Worm (Caenorhabditis elegans): ENCODE measurements around the gene mps-4.

mps-4 gene

DNA sequence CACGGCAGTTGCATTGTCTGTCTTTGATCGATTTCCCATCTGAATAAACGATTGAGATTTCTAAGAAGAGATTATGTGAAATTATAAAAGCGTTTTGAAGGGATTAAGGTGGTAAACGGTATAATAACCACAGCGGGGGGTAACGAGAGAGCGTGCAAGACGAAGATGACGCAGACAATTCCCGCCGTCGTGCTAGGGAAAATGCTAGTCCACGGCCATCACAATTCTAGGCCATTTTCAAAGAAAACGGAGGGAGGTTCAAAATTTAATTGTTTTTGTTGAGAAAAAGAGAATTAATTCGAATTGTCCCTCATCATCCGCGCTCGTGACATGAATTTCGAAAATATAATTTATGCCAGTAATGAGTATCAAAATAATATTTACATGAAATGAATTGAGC lies 47.5 kb upstream of the mps-4 start, which contains the start of gene F10E9.11 (continued):
- TF ChIP-seq egl-44 (GFP tag; IDR thresholded peaks at IDR 0.05) (no peak), rpc-1 (optimal IDR thresholded peaks at IDR 0.05) (no peak), rpc-1 (tag; optimal IDR thresholded peaks at IDR 0.05) (no peak), F49E8.2 (tag; optimal IDR thresholded peaks at IDR 0.05; ENCODE audit: insufficient read depth) (peak; percentile 13), F22D6.2 (tag; optimal IDR thresholded peaks at IDR 0.05) (no peak), hsf-1 (GFP tag; IDR thresholded peaks at IDR 0.05) (0 out of 2 replicates have a peak, but pooled peaks have one; percentile 5), unc-62 (GFP tag; optimal IDR thresholded peaks at IDR 0.05) (no peak), ceh-58 (GFP tag; IDR thresholded peaks at IDR 0.05) (no peak), ztf-6 (GFP tag; IDR thresholded peaks at IDR 0.05) (peak; percentile 72; the same call in 1 of the 2 replicates), F39B2.1 (GFP tag; IDR thresholded peaks at IDR 0.05) (no peak), ztf-25 (GFP tag; IDR thresholded peaks at IDR 0.05) (0 out of 2 replicates have a peak, but pooled peaks have one; percentile 55), sea-2 (GFP tag; IDR thresholded peaks at IDR 0.05) (no peak), nhr-80 (tag; optimal IDR thresholded peaks at IDR 0.05) (no peak), F10E7.11 (tag; optimal IDR thresholded peaks at IDR 0.05) (no peak), nhr-179 (tag; optimal IDR thresholded peaks at IDR 0.05) (no peak), madf-6 (GFP tag; IDR thresholded peaks at IDR 0.05) (peak; percentile 84), aptf-3 (GFP tag; IDR thresholded peaks at IDR 0.05) (no peak), lsy-27 (tag; optimal IDR thresholded peaks at IDR 0.05; ENCODE audit: borderline replicate concordance, insufficient read depth) (no peak), F55B11.4 (tag; optimal IDR thresholded peaks at IDR 0.05; ENCODE audit: borderline replicate concordance, insufficient read depth) (no peak), rcor-1 (GFP tag; IDR thresholded peaks at IDR 0.05) (peak; percentile 82), bed-2 (GFP tag; IDR thresholded peaks at IDR 0.05) (peak; percentile 83; the same call in 1 of the 2 replicates), efl-1 (GFP tag; optimal IDR thresholded peaks at IDR 0.05) (peak; percentile 90), atf-7 (tag; optimal IDR thresholded peaks at IDR 0.05) (no peak), chd-7 (tag; optimal IDR thresholded peaks at IDR 0.05) (peak; percentile 36), mcd-1 (GFP tag; IDR thresholded peaks at IDR 0.05) (peak; percentile 71), ztf-18 (tag; optimal IDR thresholded peaks at IDR 0.05) (peak; percentile 39), tbx-9 (tag; optimal IDR thresholded peaks at IDR 0.05; ENCODE audit: borderline replicate concordance) (no peak), Y79H2A.3 (GFP tag; conservative IDR thresholded peaks at IDR 0.05) (no peak), snpc-4 (GFP tag; optimal IDR thresholded peaks at IDR 0.05) (no peak), snpc-4 (tag; optimal IDR thresholded peaks at IDR 0.05) (peak in 2 of 4 experiments; percentile 37 to 56), F37B4.10 (GFP tag; IDR thresholded peaks at IDR 0.05) (no peak)

DNA sequence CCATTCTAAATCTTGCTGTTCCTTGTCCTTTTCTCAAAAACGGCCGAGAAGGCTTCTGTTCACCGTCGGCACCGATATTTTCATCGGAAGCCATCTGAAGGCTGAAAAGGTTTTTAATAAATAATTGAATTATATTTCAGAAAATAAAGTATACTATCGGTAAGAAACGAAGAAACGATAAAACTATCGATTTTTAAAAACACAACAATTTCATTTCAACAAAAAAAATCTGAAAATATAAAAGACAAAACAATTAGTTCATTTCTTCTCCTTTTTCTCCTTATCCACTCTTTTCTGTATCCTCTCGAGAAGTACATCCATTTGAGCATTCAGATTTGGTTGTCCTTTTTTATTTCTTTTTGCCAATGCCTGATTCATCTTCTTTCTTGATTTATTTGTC lies 46.9 kb upstream of the mps-4 start, which contains the start of gene sas-4:
TSS of gene sas-4 (minus strand) at position 101 of the 400 bp plus-strand sequence.
- no peak for TF ChIP-seq tlf-1 (GFP tag; optimal IDR thresholded peaks at IDR 0.05)

DNA sequence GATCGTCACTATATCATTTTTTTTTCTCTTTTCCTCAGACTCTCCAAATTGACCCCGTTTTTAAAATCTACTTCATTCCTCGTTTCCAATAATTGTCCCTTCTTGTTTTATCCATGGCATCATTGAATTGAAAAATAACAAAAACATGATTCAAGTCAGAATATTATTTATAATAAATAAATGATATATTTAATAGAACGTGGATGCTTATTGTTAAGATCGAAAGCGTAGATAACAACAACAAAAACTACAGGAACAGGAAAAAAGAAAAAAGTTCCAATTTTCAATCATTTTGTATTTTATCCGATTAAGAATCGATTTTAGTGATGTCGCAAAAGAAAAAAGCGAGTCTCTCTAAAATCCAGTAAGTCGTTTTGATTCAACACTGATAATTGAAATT lies 40.8 kb upstream of the mps-4 start, which contains the start of gene F10E9.2:
TSS of gene F10E9.2 (plus strand) at position 301 of the 400 bp plus-strand sequence.
- TF ChIP-seq C17E4.6 (GFP tag; IDR thresholded peaks at IDR 0.05) (no peak), tlf-1 (GFP tag; optimal IDR thresholded peaks at IDR 0.05) (no peak), nfya-1 (tag; optimal IDR thresholded peaks at IDR 0.05; ENCODE audit: borderline replicate concordance, insufficient read depth) (no peak), lin-54 (GFP tag; optimal IDR thresholded peaks at IDR 0.05) (no peak), nfyb-1 (GFP tag; IDR thresholded peaks at IDR 0.05) (no peak)
